Fruit fly (Drosophila melanogaster) whole organism, embryonic: ENCODE measurements around the gene path.
A peak's percentile ranks its signal among the peaks of the same experiment; 100 is the strongest.

Experiments
- CG10565 ChIP-seq: fragments of 200-800 bp; sonication (Bioruptor generic); optimal IDR thresholded peaks from 3 replicates; lab custom pipeline; 2016; ENCODE audit warnings: missing biosample characterization, mild to moderate bottlenecking, missing genetic modification characterization
- CG12104 ChIP-seq: fragments of 200-800 bp; sonication (Bioruptor generic); optimal IDR thresholded peaks from 3 replicates; lab custom pipeline; 2016; ENCODE audit warnings: missing biosample characterization, missing genetic modification characterization
- CG13123 ChIP-seq: fragments of 200-800 bp; sonication (Bioruptor generic); optimal IDR thresholded peaks from 2 replicates; lab custom pipeline; 2016; ENCODE audit warnings: missing biosample characterization, missing genetic modification characterization
- CG13424 ChIP-seq: fragments of 200-800 bp; sonication (Bioruptor generic); optimal IDR thresholded peaks from 2 replicates; lab custom pipeline; 2019; ENCODE audit warnings: missing biosample characterization, mild to moderate bottlenecking, missing genetic modification characterization, moderate library complexity
- CG13894 ChIP-seq: fragments of 200-800 bp; sonication (Bioruptor generic); optimal IDR thresholded peaks from 3 replicates; lab custom pipeline; 2018; ENCODE audit warnings: missing biosample characterization, mild to moderate bottlenecking, missing genetic modification characterization, moderate library complexity
- CG14667 ChIP-seq: fragments of 200-800 bp; sonication (Bioruptor generic); IDR thresholded peaks from 2 replicates; pipeline ENCODE4 v1.3.6; 2022; ENCODE audit warnings: missing biosample characterization, missing genetic modification characterization
- CG1603 ChIP-seq: fragments of 200-800 bp; sonication (Bioruptor generic); optimal IDR thresholded peaks from 2 replicates; lab custom pipeline; 2019; ENCODE audit warnings: missing biosample characterization, mild to moderate bottlenecking, missing genetic modification characterization, moderate library complexity
- CG1647 ChIP-seq: fragments of 200-800 bp; sonication (Bioruptor generic); optimal IDR thresholded peaks from 3 replicates; lab custom pipeline; 2016; ENCODE audit warnings: missing biosample characterization, missing genetic modification characterization
- CG17359 ChIP-seq: fragments of 200-800 bp; sonication (Bioruptor generic); optimal IDR thresholded peaks from 3 replicates; lab custom pipeline; 2018; ENCODE audit warnings: missing biosample characterization, mild to moderate bottlenecking, missing genetic modification characterization, moderate library complexity
- CG17912 ChIP-seq: fragments of 200-800 bp; sonication (Bioruptor generic); optimal IDR thresholded peaks from 2 replicates; lab custom pipeline; 2018; ENCODE audit warnings: missing biosample characterization, mild to moderate bottlenecking, missing genetic modification characterization
- CG3281 ChIP-seq: fragments of 200-800 bp; sonication (Bioruptor generic); optimal IDR thresholded peaks from 3 replicates; lab custom pipeline; 2017; ENCODE audit warnings: missing biosample characterization, mild to moderate bottlenecking, missing genetic modification characterization
- CG3407 ChIP-seq: fragments of 200-800 bp; sonication (Bioruptor generic); optimal IDR thresholded peaks from 2 replicates; lab custom pipeline; 2018; ENCODE audit warnings: missing biosample characterization, mild to moderate bottlenecking, missing genetic modification characterization
- CG4328 ChIP-seq: fragments of 200-800 bp; sonication (Bioruptor generic); optimal IDR thresholded peaks from 3 replicates; lab custom pipeline; 2017; ENCODE audit warnings: missing biosample characterization, missing genetic modification reagents, missing genetic modification characterization
- CG6175 ChIP-seq: fragments of 200-800 bp; sonication (Bioruptor generic); IDR thresholded peaks from 3 replicates; pipeline ENCODE4 v1.3.6; 2022; ENCODE audit warnings: missing biosample characterization, missing genetic modification characterization
- CG6272 ChIP-seq: fragments of 200-800 bp; sonication (Bioruptor generic); IDR thresholded peaks from 2 replicates; pipeline ENCODE4 v1.3.6; 2022; ENCODE audit warnings: missing biosample characterization, missing genetic modification characterization
- CG6813 ChIP-seq: fragments of 200-800 bp; sonication (Bioruptor generic); optimal IDR thresholded peaks from 2 replicates; lab custom pipeline; 2017; ENCODE audit warnings: missing biosample characterization, missing genetic modification characterization, mild to moderate bottlenecking, moderate library complexity, missing genetic modification reagents
- CG7372 ChIP-seq: fragments of 200-800 bp; sonication (Bioruptor generic); IDR thresholded peaks from 2 replicates; pipeline ENCODE4 v1.3.6; 2022; ENCODE audit warnings: missing biosample characterization, missing genetic modification characterization
- CkIIα-i1 ChIP-seq: fragments of 200-800 bp; sonication (Bioruptor generic); IDR thresholded peaks from 2 replicates; pipeline ENCODE4 v1.3.6; 2022; ENCODE audit warnings: missing biosample characterization, missing genetic modification characterization
- Dll ChIP-seq: fragments of 200-800 bp; sonication (Bioruptor generic); IDR thresholded peaks from 4 replicates; pipeline ENCODE4 v1.3.6; 2022; ENCODE audit warnings: missing biosample characterization, missing genetic modification characterization; ENCODE audit not compliant: partially characterized antibody
- Hsf ChIP-seq: fragments of 200-800 bp; sonication (Bioruptor generic); optimal IDR thresholded peaks from 3 replicates; lab custom pipeline; 2016; ENCODE audit warnings: missing biosample characterization, missing genetic modification characterization
- Lhr ChIP-seq: fragments of 200-800 bp; sonication (Bioruptor generic); optimal IDR thresholded peaks from 3 replicates; lab custom pipeline; 2017; ENCODE audit warnings: mild to moderate bottlenecking, missing biosample characterization, missing genetic modification reagents, missing genetic modification characterization
- Lpt ChIP-seq: fragments of >200 bp; optimal IDR thresholded peaks from 2 replicates; lab custom pipeline; 2018; ENCODE audit warnings: missing biosample characterization, missing genetic modification characterization
- MTF-1 ChIP-seq: fragments of 200-800 bp; sonication (Bioruptor generic); optimal IDR thresholded peaks from 2 replicates; lab custom pipeline; 2018; ENCODE audit warnings: missing biosample characterization, mild to moderate bottlenecking, missing genetic modification characterization, borderline replicate concordance
- Mrtf ChIP-seq: fragments of 200-800 bp; sonication (Bioruptor generic); IDR thresholded peaks from 3 replicates; pipeline ENCODE4 v1.3.6; 2022; ENCODE audit warnings: missing biosample characterization, missing genetic modification characterization
- Oli ChIP-seq: fragments of 200-800 bp; sonication (Bioruptor generic); optimal IDR thresholded peaks from 2 replicates; lab custom pipeline; 2018; ENCODE audit warnings: missing biosample characterization, mild to moderate bottlenecking, missing genetic modification characterization, moderate library complexity
- Trl ChIP-seq, 3 experiments: fragments of >200 bp in 2 of 3; fragments of 200-800 bp in 1 of 3; sonication (Bioruptor generic) in 1 of 3; optimal IDR thresholded peaks; 2 replicates in 1 of 3; 3 replicates in 2 of 3; lab custom pipeline; 2016 to 2017; ENCODE audit warnings: missing biosample characterization in 1 of 3, missing genetic modification characterization in 1 of 3
- ab ChIP-seq: fragments of 200-800 bp; sonication (Bioruptor generic); optimal IDR thresholded peaks from 2 replicates; lab custom pipeline; 2016; ENCODE audit warnings: missing biosample characterization, missing genetic modification characterization
- abd-A ChIP-seq: fragments of 200-800 bp; sonication (Bioruptor generic); optimal IDR thresholded peaks from 3 replicates; lab custom pipeline; 2019; ENCODE audit warnings: missing biosample characterization, mild to moderate bottlenecking, missing genetic modification characterization, moderate library complexity
- bcd ChIP-seq: fragments of 200-800 bp; sonication (Bioruptor generic); optimal IDR thresholded peaks from 2 replicates; lab custom pipeline; 2017; ENCODE audit warnings: missing biosample characterization, mild to moderate bottlenecking, missing genetic modification characterization
- bsh ChIP-seq, 2 experiments: fragments of 200-800 bp; sonication (Bioruptor generic); optimal IDR thresholded peaks; 2 replicates each; lab custom pipeline; 2017 to 2018; ENCODE audit warnings: mild to moderate bottlenecking in 2 of 2, missing biosample characterization in 2 of 2, missing genetic modification characterization in 2 of 2, moderate library complexity in 1 of 2
- chn ChIP-seq: fragments of 200-800 bp; sonication (Bioruptor generic); optimal IDR thresholded peaks from 2 replicates; lab custom pipeline; 2016; ENCODE audit warnings: missing biosample characterization, missing genetic modification characterization
- cwo ChIP-seq: fragments of 200-800 bp; sonication (Bioruptor generic); optimal IDR thresholded peaks from 3 replicates; lab custom pipeline; 2017; ENCODE audit warnings: missing biosample characterization, missing genetic modification characterization, mild to moderate bottlenecking, moderate library complexity, missing genetic modification reagents
- dm ChIP-seq: fragments of 200-800 bp; sonication (Bioruptor generic); optimal IDR thresholded peaks from 3 replicates; lab custom pipeline; 2016; ENCODE audit warnings: missing biosample characterization, missing genetic modification characterization
- emc ChIP-seq: fragments of 200-800 bp; sonication (Bioruptor generic); optimal IDR thresholded peaks from 2 replicates; lab custom pipeline; 2016; ENCODE audit warnings: missing biosample characterization, missing genetic modification characterization
- exex ChIP-seq: fragments of 200-800 bp; sonication (Bioruptor generic); optimal IDR thresholded peaks from 4 replicates; lab custom pipeline; 2018; ENCODE audit warnings: missing biosample characterization, mild to moderate bottlenecking, missing genetic modification characterization, moderate library complexity
- fd96Cb ChIP-seq: fragments of 200-800 bp; sonication (Bioruptor generic); optimal IDR thresholded peaks from 2 replicates; lab custom pipeline; 2018; ENCODE audit warnings: missing biosample characterization, mild to moderate bottlenecking, missing genetic modification characterization, moderate library complexity
- inv ChIP-seq: fragments of 200-800 bp; sonication (Bioruptor generic); IDR thresholded peaks from 2 replicates; pipeline ENCODE4 v1.3.6; 2022; ENCODE audit warnings: missing biosample characterization, missing genetic modification characterization; ENCODE audit not compliant: partially characterized antibody
- lab ChIP-seq: fragments of 200-800 bp; sonication (Bioruptor generic); optimal IDR thresholded peaks from 3 replicates; lab custom pipeline; 2017; ENCODE audit warnings: missing biosample characterization, missing genetic modification characterization, mild to moderate bottlenecking, moderate library complexity, missing genetic modification reagents
- pho ChIP-seq: fragments of 200-800 bp; sonication (Bioruptor generic); optimal IDR thresholded peaks from 2 replicates; lab custom pipeline; 2016; ENCODE audit warnings: missing biosample characterization, missing genetic modification characterization
- rib ChIP-seq: fragments of 200-800 bp; sonication (Bioruptor generic); IDR thresholded peaks from 2 replicates; pipeline ENCODE4 v1.3.6; 2022; ENCODE audit warnings: missing biosample characterization, missing genetic modification characterization
- seq ChIP-seq: fragments of 200-800 bp; sonication (Bioruptor generic); IDR thresholded peaks from 2 replicates; pipeline ENCODE4 v1.3.6; 2022; ENCODE audit warnings: missing biosample characterization, missing genetic modification characterization
- sr ChIP-seq: fragments of 200-800 bp; sonication (Bioruptor generic); IDR thresholded peaks from 3 replicates; pipeline ENCODE4 v1.3.6; 2022; ENCODE audit warnings: missing biosample characterization, missing genetic modification characterization
- tna ChIP-seq: fragments of 200-800 bp; sonication (Bioruptor generic); IDR thresholded peaks from 2 replicates; pipeline ENCODE4 v1.3.6; 2022; ENCODE audit warnings: missing biosample characterization, missing genetic modification characterization; ENCODE audit not compliant: partially characterized antibody
- trem ChIP-seq: fragments of 200-800 bp; optimal IDR thresholded peaks from 3 replicates; lab custom pipeline; 2019; ENCODE audit warnings: missing biosample characterization, mild to moderate bottlenecking, missing genetic modification characterization, moderate library complexity
- twi ChIP-seq: fragments of 200-800 bp; optimal IDR thresholded peaks from 2 replicates; lab custom pipeline; 2019; ENCODE audit warnings: missing biosample characterization, mild to moderate bottlenecking, missing genetic modification characterization, moderate library complexity
- wdn ChIP-seq: fragments of 200-800 bp; sonication (Bioruptor generic); IDR thresholded peaks from 2 replicates; pipeline ENCODE4 v1.3.6; 2022; ENCODE audit warnings: missing biosample characterization, missing genetic modification characterization
- wor ChIP-seq: fragments of 200-800 bp; sonication (Bioruptor generic); IDR thresholded peaks from 2 replicates; pipeline ENCODE4 v1.3.6; 2022; ENCODE audit warnings: missing biosample characterization, missing genetic modification characterization
- zen ChIP-seq: fragments of 200-800 bp; sonication (Bioruptor generic); optimal IDR thresholded peaks from 3 replicates; lab custom pipeline; 2018; ENCODE audit warnings: missing biosample characterization, mild to moderate bottlenecking, missing genetic modification characterization, moderate library complexity
- zfh1 ChIP-seq: fragments of 200-800 bp; sonication (Bioruptor generic); IDR thresholded peaks from 3 replicates; pipeline ENCODE4 v1.3.6; 2022; ENCODE audit warnings: missing biosample characterization, missing genetic modification characterization

Gene path

dm6 chr3L:9503552-9504317 lies 1.4 kb downstream of the path start (continued):
- TF ChIP-seq emc (GFP tag; lab: Kevin White, UChicago) = no peak
- no peak for TF ChIP-seq CG1647 (GFP tag; lab: Kevin White, UChicago)
- TF ChIP-seq CG17359 = no peak
- no peak for TF ChIP-seq Hsf
- no peak for TF ChIP-seq CG4328 (GFP tag; lab: Kevin White, UChicago)
- no peak for TF ChIP-seq CkIIα-i1 (GFP tag; lab: Robert Waterston, UW)
- no peak for TF ChIP-seq pho (GFP tag; lab: Kevin White, UChicago)
- no peak for TF ChIP-seq CG6272 (GFP tag; lab: Robert Waterston, UW)
- peak; percentile 1 for TF ChIP-seq fd96Cb (tag; lab: Kevin White, UChicago)
- TF ChIP-seq Dll (GFP tag; lab: Robert Waterston, UW) = no peak
- no peak for TF ChIP-seq CG12104 (GFP tag; lab: Kevin White, UChicago)
- TF ChIP-seq CG10565 (GFP tag; lab: Kevin White, UChicago) = no peak
- TF ChIP-seq cwo = peak; percentile 40
- no peak for TF ChIP-seq trem (tag; lab: Kevin White, UChicago)
- no peak for TF ChIP-seq Oli (tag; lab: Kevin White, UChicago)
- no peak for TF ChIP-seq wor (GFP tag; lab: Robert Waterston, UW)
- peak in 1 of 2 experiments; percentile 8 for TF ChIP-seq Trl (optimal IDR thresholded peaks at IDR 0.05; lab: Kevin White, UChicago)
- TF ChIP-seq Trl (GFP tag; optimal IDR thresholded peaks at IDR 0.05; lab: Kevin White, UChicago) = no peak
- TF ChIP-seq Lhr = no peak
- TF ChIP-seq zen = peak; percentile 29
- no peak for TF ChIP-seq CG13424 (tag; lab: Kevin White, UChicago)
- no peak for TF ChIP-seq rib (GFP tag; lab: Robert Waterston, UW)
- TF ChIP-seq CG1603 (tag; lab: Kevin White, UChicago) = no peak
- no peak for TF ChIP-seq CG13894 (tag; lab: Kevin White, UChicago)
- no peak for TF ChIP-seq seq
- peak; percentile 98 for TF ChIP-seq sr (GFP tag; lab: Robert Waterston, UW)
- TF ChIP-seq CG3407 (GFP tag; lab: Kevin White, UChicago) = no peak
- TF ChIP-seq CG13123 (GFP tag; lab: Kevin White, UChicago) = no peak
- TF ChIP-seq chn (GFP tag; lab: Kevin White, UChicago) = no peak
- peak; percentile 8 for TF ChIP-seq bcd
- no peak for TF ChIP-seq CG7372 (GFP tag; lab: Robert Waterston, UW)
- TF ChIP-seq tna = no peak
- no peak for TF ChIP-seq CG17912 (GFP tag; lab: Kevin White, UChicago)
- TF ChIP-seq MTF-1 = no peak
- TF ChIP-seq ab = no peak
- TF ChIP-seq abd-A (tag; lab: Kevin White, UChicago) = no peak
- TF ChIP-seq inv (GFP tag; lab: Robert Waterston, UW) = no peak
- TF ChIP-seq Lpt (GFP tag; lab: Kevin White, UChicago) = no peak
- TF ChIP-seq zfh1 = 0 out of 3 replicates have a peak, but pooled peaks have one; percentile 16
- no peak for TF ChIP-seq CG6813 (GFP tag; lab: Kevin White, UChicago)
- TF ChIP-seq bsh (GFP tag; optimal IDR thresholded peaks at IDR 0.05; lab: Kevin White, UChicago) = no peak
- no peak for TF ChIP-seq dm (GFP tag; lab: Kevin White, UChicago)
- peak; percentile 19 for TF ChIP-seq CG3281 (GFP tag; lab: Kevin White, UChicago)
- no peak for TF ChIP-seq exex
- no peak for TF ChIP-seq CG6175 (GFP tag; lab: Robert Waterston, UW)
- no peak for TF ChIP-seq Mrtf (GFP tag; lab: Robert Waterston, UW)
- TF ChIP-seq lab = peak; percentile 39
- TF ChIP-seq twi (tag; lab: Kevin White, UChicago) = peak; percentile 30
- TF ChIP-seq wdn = no peak
- no peak for TF ChIP-seq CG14667
